Worm (Caenorhabditis elegans) whole organism, L4 larva: ENCODE results near the gene C34C6.10.

Source experiments
- F26F4.8 ChIP-seq: fragments of 200-800 bp; sonication (Bioruptor generic); conservative IDR thresholded peaks from 2 replicates; pipeline ENCODE4 v1.3.6; 2022; ENCODE audit warnings: missing genetic modification characterization, missing compliant biosample characterization
- F49E8.2 ChIP-seq: sonication (generic microtip); optimal IDR thresholded peaks from 2 replicates; lab custom pipeline; 2016; ENCODE audit warnings: missing compliant biosample characterization, mild to moderate bottlenecking, missing genetic modification characterization, borderline replicate concordance
- R02D3.7 ChIP-seq: fragments of 150-350 bp; sonication (generic microtip); optimal IDR thresholded peaks from 3 replicates; lab custom pipeline; 2014; ENCODE audit warnings: missing biosample characterization, missing genetic modification characterization
- T26A8.4 ChIP-seq: fragments of 200-800 bp; sonication (Bioruptor generic); IDR thresholded peaks from 2 replicates; pipeline ENCODE4 v1.3.6; 2022; ENCODE audit warnings: missing genetic modification characterization, missing compliant biosample characterization
- Y105C5A.15 ChIP-seq: fragments of 200-800 bp; sonication (Bioruptor generic); IDR thresholded peaks from 2 replicates; pipeline ENCODE4 v1.3.6; 2022; ENCODE audit warnings: missing genetic modification characterization, missing compliant biosample characterization
- Y5F2A.4 ChIP-seq: fragments of 200-800 bp; sonication (Bioruptor generic); optimal IDR thresholded peaks from 2 replicates; lab custom pipeline; 2018; ENCODE audit warnings: mild to moderate bottlenecking, missing genetic modification characterization, missing compliant biosample characterization
- arid-1 ChIP-seq: fragments of 200-800 bp; sonication (Bioruptor generic); conservative IDR thresholded peaks from 2 replicates; pipeline ENCODE4 v1.3.6; 2022; ENCODE audit warnings: missing genetic modification reagents, missing genetic modification characterization, missing compliant biosample characterization
- ceh-28 ChIP-seq: fragments of 150-350 bp; optimal IDR thresholded peaks from 2 replicates; lab custom pipeline; 2014; ENCODE audit warnings: missing biosample characterization, missing genetic modification reagents, missing genetic modification characterization
- cey-2 ChIP-seq: sonication (generic microtip); optimal IDR thresholded peaks from 3 replicates; lab custom pipeline; 2017; ENCODE audit warnings: missing genetic modification characterization, mild to moderate bottlenecking, missing compliant biosample characterization, antibody characterized with exemption, borderline replicate concordance; ENCODE audit not compliant: insufficient read depth
- ctbp-1 ChIP-seq: fragments of 200-800 bp; sonication (Bioruptor generic); IDR thresholded peaks from 2 replicates; pipeline ENCODE4 v1.3.6; 2022; ENCODE audit warnings: missing genetic modification reagents, missing genetic modification characterization, missing compliant biosample characterization
- daf-12 ChIP-seq: fragments of 150-350 bp; optimal IDR thresholded peaks from 2 replicates; lab custom pipeline; 2014; ENCODE audit warnings: missing biosample characterization, missing genetic modification reagents, missing genetic modification characterization
- daf-19 ChIP-seq: fragments of 200-800 bp; sonication (Bioruptor generic); conservative IDR thresholded peaks from 2 replicates; pipeline ENCODE4 v1.3.6; 2022; ENCODE audit warnings: missing genetic modification characterization, missing compliant biosample characterization
- dmd-9 ChIP-seq: fragments of 200-800 bp; sonication (Bioruptor generic); IDR thresholded peaks from 2 replicates; pipeline ENCODE4 v1.3.6; 2022; ENCODE audit warnings: missing genetic modification reagents, missing genetic modification characterization, missing compliant biosample characterization
- fos-1 ChIP-seq: fragments of 150-350 bp; optimal IDR thresholded peaks from 2 replicates; lab custom pipeline; 2014; ENCODE audit warnings: missing biosample characterization, missing genetic modification characterization
- gei-8 ChIP-seq: fragments of 200-800 bp; sonication (Bioruptor generic); optimal IDR thresholded peaks from 2 replicates; lab custom pipeline; 2018; ENCODE audit warnings: mild to moderate bottlenecking, missing genetic modification characterization, missing compliant biosample characterization
- hif-1 ChIP-seq, 2 experiments: sonication (generic microtip); optimal IDR thresholded peaks; 2 replicates each; lab custom pipeline; 2016 to 2017; ENCODE audit warnings: missing compliant biosample characterization in 2 of 2, missing genetic modification characterization in 2 of 2, missing genetic modification reagents in 2 of 2, missing genotype in 2 of 2, mild to moderate bottlenecking in 1 of 2
- hlh-11 ChIP-seq: fragments of 200-800 bp; sonication (Bioruptor generic); optimal IDR thresholded peaks from 2 replicates; lab custom pipeline; 2018; ENCODE audit warnings: mild to moderate bottlenecking, missing genetic modification characterization, missing compliant biosample characterization
- hmg-1.1 ChIP-seq: fragments of 200-800 bp; sonication (Bioruptor generic); IDR thresholded peaks from 2 replicates; pipeline ENCODE4 v1.3.6; 2022; ENCODE audit warnings: missing genetic modification reagents, missing genetic modification characterization, missing compliant biosample characterization
- lin-1 ChIP-seq: fragments of 200-800 bp; sonication (Bioruptor generic); IDR thresholded peaks from 2 replicates; pipeline ENCODE4 v1.3.6; 2022; ENCODE audit warnings: missing genetic modification reagents, missing genetic modification characterization, missing compliant biosample characterization
- lin-15B ChIP-seq: fragments of 150-350 bp; sonication (generic microtip); optimal IDR thresholded peaks from 3 replicates; lab custom pipeline; 2014; ENCODE audit warnings: missing biosample characterization, missing genetic modification characterization
- lsy-2 ChIP-seq, 2 experiments: fragments of 150-350 bp in 1 of 2; sonication (generic microtip) in 1 of 2; optimal IDR thresholded peaks; 2 replicates each; lab custom pipeline; 2014 to 2017; ENCODE audit warnings: missing biosample characterization in 2 of 2, missing genetic modification characterization in 2 of 2
- mdl-1 ChIP-seq, 2 experiments: fragments of 150-350 bp in 1 of 2; sonication (generic microtip) in 1 of 2; optimal IDR thresholded peaks; 2 replicates each; lab custom pipeline; 2014 to 2017; ENCODE audit warnings: missing biosample characterization in 2 of 2, missing genetic modification characterization in 2 of 2
- nhr-10 ChIP-seq: fragments of 150-350 bp; optimal IDR thresholded peaks from 2 replicates; lab custom pipeline; 2014; ENCODE audit warnings: missing biosample characterization, missing genetic modification characterization
- nhr-11 ChIP-seq: fragments of 150-350 bp; optimal IDR thresholded peaks from 2 replicates; lab custom pipeline; 2014; ENCODE audit warnings: missing biosample characterization, missing genetic modification characterization
- nhr-111 ChIP-seq: fragments of 200-800 bp; sonication (Bioruptor generic); optimal IDR thresholded peaks from 2 replicates; lab custom pipeline; 2018; ENCODE audit warnings: mild to moderate bottlenecking, missing genetic modification characterization, missing compliant biosample characterization
- nhr-25 ChIP-seq: sonication (generic microtip); optimal IDR thresholded peaks from 2 replicates; lab custom pipeline; 2017; ENCODE audit warnings: missing genetic modification characterization, mild to moderate bottlenecking, missing compliant biosample characterization, antibody characterized with exemption, moderate library complexity, borderline replicate concordance; ENCODE audit not compliant: insufficient read depth
- nhr-28 ChIP-seq: fragments of 150-350 bp; optimal IDR thresholded peaks from 2 replicates; lab custom pipeline; 2014; ENCODE audit warnings: missing biosample characterization, missing genetic modification characterization
- nhr-41 ChIP-seq: fragments of 200-800 bp; sonication (Bioruptor generic); IDR thresholded peaks from 2 replicates; pipeline ENCODE4 v1.3.6; 2022; ENCODE audit warnings: missing genetic modification reagents, missing genetic modification characterization, missing compliant biosample characterization
- nhr-48 ChIP-seq: sonication (generic microtip); optimal IDR thresholded peaks from 2 replicates; lab custom pipeline; 2016; ENCODE audit warnings: mild to moderate bottlenecking, missing genetic modification characterization, missing compliant biosample characterization
- nhr-6 ChIP-seq: fragments of 150-350 bp; optimal IDR thresholded peaks from 2 replicates; lab custom pipeline; 2014; ENCODE audit warnings: missing biosample characterization, missing genetic modification characterization
- nhr-77 ChIP-seq: fragments of 150-350 bp; optimal IDR thresholded peaks from 2 replicates; lab custom pipeline; 2014; ENCODE audit warnings: missing biosample characterization, missing genetic modification characterization
- pha-4 ChIP-seq, 2 experiments: fragments of 150-350 bp in 1 of 2; fragments of 200-800 bp in 1 of 2; sonication (Bioruptor generic) in 1 of 2; IDR thresholded peaks in 1 of 2; optimal IDR thresholded peaks in 1 of 2; 2 replicates each; pipeline versions ENCODE4 v1.3.6 to Lab custom; 2014 to 2022; ENCODE audit warnings: missing genetic modification characterization in 2 of 2, missing genetic modification reagents in 2 of 2, missing biosample characterization in 1 of 2, missing compliant biosample characterization in 1 of 2
- saeg-2 ChIP-seq: fragments of 200-800 bp; sonication (Bioruptor generic); IDR thresholded peaks from 2 replicates; pipeline ENCODE4 v1.3.6; 2022; ENCODE audit warnings: missing genetic modification reagents, missing genetic modification characterization, missing compliant biosample characterization
- sdz-12 ChIP-seq: fragments of 200-800 bp; sonication (Bioruptor generic); optimal IDR thresholded peaks from 2 replicates; lab custom pipeline; 2018; ENCODE audit warnings: mild to moderate bottlenecking, missing genetic modification characterization, missing compliant biosample characterization
- set-16 ChIP-seq: fragments of 200-800 bp; sonication (Bioruptor generic); IDR thresholded peaks from 2 replicates; pipeline ENCODE4 v1.3.6; 2022; ENCODE audit warnings: missing genetic modification reagents, missing genetic modification characterization, missing compliant biosample characterization
- skn-1 ChIP-seq: fragments of 150-350 bp; optimal IDR thresholded peaks from 2 replicates; lab custom pipeline; 2014; ENCODE audit warnings: missing biosample characterization, missing genetic modification characterization
- snpc-4 ChIP-seq: fragments of 150-350 bp; optimal IDR thresholded peaks from 2 replicates; lab custom pipeline; 2014; ENCODE audit warnings: missing biosample characterization, missing genetic modification characterization
- tag-97 ChIP-seq: fragments of 200-800 bp; sonication (Bioruptor generic); IDR thresholded peaks from 2 replicates; pipeline ENCODE4 v1.3.6; 2022; ENCODE audit warnings: missing genetic modification characterization, missing compliant biosample characterization
- unc-130 ChIP-seq: sonication (generic microtip); optimal IDR thresholded peaks from 2 replicates; lab custom pipeline; 2016; ENCODE audit warnings: missing genetic modification reagents, missing genetic modification characterization, missing compliant biosample characterization
- unc-62 ChIP-seq, 3 experiments: fragments of 150-350 bp in 1 of 3; sonication (generic microtip); optimal IDR thresholded peaks in 2 of 3; peaks in 1 of 3; 1 replicate in 1 of 3; 2 replicates in 2 of 3; lab custom pipeline; 2014 to 2017; ENCODE audit warnings: missing biosample characterization in 3 of 3, missing genetic modification characterization in 3 of 3, missing genetic modification reagents in 3 of 3, missing genotype in 1 of 3
- zag-1 ChIP-seq: fragments of 150-350 bp; optimal IDR thresholded peaks from 2 replicates; lab custom pipeline; 2014; ENCODE audit warnings: missing biosample characterization, missing genetic modification characterization
- zfp-2 ChIP-seq: sonication (generic microtip); optimal IDR thresholded peaks from 2 replicates; lab custom pipeline; 2016; ENCODE audit warnings: mild to moderate bottlenecking, missing genetic modification characterization, missing compliant biosample characterization
- zip-11 ChIP-seq: fragments of 200-800 bp; sonication (Bioruptor generic); IDR thresholded peaks from 2 replicates; pipeline ENCODE4 v1.3.6; 2022; ENCODE audit warnings: missing genetic modification characterization, missing compliant biosample characterization
- ztf-11 ChIP-seq: fragments of 150-350 bp; optimal IDR thresholded peaks from 2 replicates; lab custom pipeline; 2014; ENCODE audit warnings: missing biosample characterization, missing genetic modification characterization
- ztf-7 ChIP-seq: fragments of 150-350 bp; optimal IDR thresholded peaks from 2 replicates; lab custom pipeline; 2014; ENCODE audit warnings: missing biosample characterization, missing genetic modification characterization

The C34C6.10 gene

DNA sequence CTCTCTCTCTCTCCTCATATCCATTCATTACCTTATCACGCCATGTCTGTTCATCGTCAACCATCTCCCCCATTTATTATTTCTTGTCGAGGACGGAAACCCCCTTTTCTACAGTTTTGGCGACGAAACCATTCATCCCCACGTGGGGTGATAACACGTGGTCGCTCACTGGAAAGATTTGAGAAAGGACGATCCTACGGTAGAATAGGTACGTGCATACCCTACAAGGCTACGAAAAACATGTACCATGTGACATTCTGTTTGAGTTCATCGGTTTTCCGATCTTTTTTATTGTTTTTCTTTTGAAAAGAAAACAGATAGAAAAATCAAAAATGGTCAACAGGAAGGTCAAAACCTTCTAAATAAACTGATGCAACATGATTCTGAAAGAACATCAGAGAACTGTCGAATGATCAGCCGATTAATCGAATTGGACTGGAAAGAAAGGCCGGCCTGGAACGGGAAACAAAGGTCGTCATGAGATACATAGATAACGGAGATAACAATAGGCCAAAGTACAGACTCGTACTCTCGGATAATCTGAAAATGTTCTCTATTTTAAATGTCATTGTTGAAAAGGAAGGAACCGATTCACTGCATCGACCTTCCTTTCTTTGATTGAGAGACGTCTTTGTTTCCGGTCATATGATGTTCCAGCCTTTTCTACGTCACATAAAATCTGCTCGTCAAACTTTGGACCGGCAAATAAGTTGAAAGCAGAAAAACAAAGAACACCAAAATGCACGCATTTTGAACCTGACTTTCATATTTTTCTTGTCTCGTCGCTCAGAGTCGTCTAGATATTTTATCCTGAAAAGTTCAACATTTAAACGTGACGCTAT is 46.5 kb upstream of the C34C6.10 start (continued):
- TF ChIP-seq ztf-7 (tag; lab: Kevin White, UChicago) (no peak), set-16 (GFP tag; lab: Robert Waterston, UW) (no peak), nhr-25 (tag; lab: Kevin White, UChicago) (peak; percentile 66), gei-8 (GFP tag; lab: Kevin White, UChicago) (peak; percentile 79), nhr-77 (peak; percentile 30), nhr-48 (tag; lab: Kevin White, UChicago) (peak; percentile 96), nhr-6 (tag; lab: Kevin White, UChicago) (no peak), cey-2 (peak; percentile 74), Y5F2A.4 (GFP tag; lab: Kevin White, UChicago) (no peak), unc-130 (GFP tag; lab: Kevin White, UChicago) (no peak), Y105C5A.15 (GFP tag; lab: Robert Waterston, UW) (no peak), skn-1 (tag; lab: Kevin White, UChicago) (no peak), dmd-9 (no peak), nhr-10 (tag; lab: Kevin White, UChicago) (no peak), arid-1 (GFP tag; lab: Robert Waterston, UW) (no peak), zip-11 (GFP tag; lab: Robert Waterston, UW) (no peak), nhr-111 (no peak), ceh-28 (tag; lab: Kevin White, UChicago) (no peak), lin-15B (no peak), hlh-11 (tag; lab: Kevin White, UChicago) (peak; percentile 80), saeg-2 (GFP tag; lab: Robert Waterston, UW) (no peak), zag-1 (tag; lab: Kevin White, UChicago) (no peak), mdl-1 (tag; optimal IDR thresholded peaks at IDR 0.05; lab: Kevin White, UChicago) (peak; percentile 91 to 92), lsy-2 (tag; optimal IDR thresholded peaks at IDR 0.05; lab: Kevin White, UChicago) (peak in 1 of 2 experiments; percentile 58), nhr-11 (tag; lab: Kevin White, UChicago) (peak; percentile 97), F49E8.2 (tag; lab: Kevin White, UChicago) (no peak), tag-97 (no peak), ctbp-1 (GFP tag; lab: Robert Waterston, UW) (no peak), hmg-1.1 (0 out of 2 replicates have a peak, but pooled peaks have one; percentile 8), F26F4.8 (GFP tag; lab: Robert Waterston, UW) (no peak), unc-62 (GFP tag; optimal IDR thresholded peaks at IDR 0.05 in 1 of 2; lab: Kevin White, UChicago) (peak in 1 of 2 experiments; percentile 99), unc-62 (tag; optimal IDR thresholded peaks at IDR 0.05; lab: Kevin White, UChicago) (no peak), T26A8.4 (GFP tag; lab: Robert Waterston, UW) (no peak), daf-12 (no peak)

DNA sequence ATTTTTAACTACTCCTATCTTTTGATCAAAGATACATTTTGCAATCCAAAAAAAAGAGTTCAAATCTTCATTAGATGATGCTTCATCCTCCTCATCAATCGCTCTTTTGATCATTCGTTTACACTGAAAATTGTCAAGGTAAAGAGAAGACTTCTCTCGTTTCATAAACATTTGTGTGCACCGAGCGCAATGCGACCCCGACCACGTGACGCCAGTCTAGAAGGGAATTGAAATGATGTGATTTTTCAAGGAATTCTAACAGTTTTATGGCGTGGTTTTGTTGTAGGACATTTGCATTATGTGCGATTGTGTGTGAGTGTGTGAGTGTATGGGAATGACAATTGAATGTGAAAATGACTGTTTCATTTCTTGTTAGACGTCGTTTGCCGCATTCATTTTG is 45.6 kb upstream of the C34C6.10 start:
- TF ChIP-seq nhr-6 (tag; lab: Kevin White, UChicago) (no peak), hif-1 (tag; optimal IDR thresholded peaks at IDR 0.05; lab: Kevin White, UChicago) (peak in 1 of 2 experiments; percentile 58), nhr-77 (no peak), nhr-28 (tag; lab: Kevin White, UChicago) (peak; percentile 16), nhr-41 (GFP tag; lab: Robert Waterston, UW) (no peak), lin-1 (GFP tag; lab: Robert Waterston, UW) (no peak; the same call in 1 of the 2 replicates), ceh-28 (tag; lab: Kevin White, UChicago) (no peak), ztf-7 (tag; lab: Kevin White, UChicago) (no peak), fos-1 (no peak), zfp-2 (tag; lab: Kevin White, UChicago) (no peak), sdz-12 (GFP tag; lab: Kevin White, UChicago) (no peak), pha-4 (GFP tag; IDR thresholded peaks at IDR 0.05; lab: Robert Waterston, UW) (no peak), pha-4 (tag; optimal IDR thresholded peaks at IDR 0.05; lab: Kevin White, UChicago) (no peak), nhr-11 (tag; lab: Kevin White, UChicago) (peak; percentile 26), R02D3.7 (tag; lab: Kevin White, UChicago) (no peak), daf-19 (GFP tag; lab: Robert Waterston, UW) (no peak), ztf-11 (tag; lab: Kevin White, UChicago) (no peak), arid-1 (GFP tag; lab: Robert Waterston, UW) (no peak), snpc-4 (tag; lab: Kevin White, UChicago) (no peak), unc-62 (GFP tag; optimal IDR thresholded peaks at IDR 0.05 in 1 of 2; lab: Kevin White, UChicago) (no peak), unc-62 (tag; optimal IDR thresholded peaks at IDR 0.05; lab: Kevin White, UChicago) (no peak), gei-8 (GFP tag; lab: Kevin White, UChicago) (no peak), set-16 (GFP tag; lab: Robert Waterston, UW) (no peak), Y5F2A.4 (GFP tag; lab: Kevin White, UChicago) (no peak), nhr-111 (no peak), nhr-48 (tag; lab: Kevin White, UChicago) (peak; percentile 55)
